Fruit fly (Drosophila melanogaster): Measurements from ENCODE around the gene CG31029.

- TF ChIP-seq Abd-B (GFP tag; optimal IDR thresholded peaks at IDR 0.05) (no peak), jim (GFP tag; optimal IDR thresholded peaks at IDR 0.05) (no peak), psq (GFP tag; optimal IDR thresholded peaks at IDR 0.05) (peak; percentile 91), Hnf4 (GFP tag; optimal IDR thresholded peaks at IDR 0.05) (peak; percentile 75), h (GFP tag; optimal IDR thresholded peaks at IDR 0.05) (peak; percentile 80), sage (GFP tag; optimal IDR thresholded peaks at IDR 0.05) (peak; percentile 59), Sp1 (GFP tag; optimal IDR thresholded peaks at IDR 0.05) (peak; percentile 61), dmrt93B (GFP tag; optimal IDR thresholded peaks at IDR 0.05) (peak; percentile 53), usp (GFP tag; optimal IDR thresholded peaks at IDR 0.05) (no peak), Hr83 (GFP tag; optimal IDR thresholded peaks at IDR 0.05; ENCODE audit: poor library complexity, severe bottlenecking) (peak; percentile 32), Myc (optimal IDR thresholded peaks at IDR 0.05) (no peak), br (GFP tag; optimal IDR thresholded peaks at IDR 0.05) (peak; percentile 70), tai (GFP tag; optimal IDR thresholded peaks at IDR 0.05) (no peak), pan (optimal IDR thresholded peaks at IDR 0.05) (no peak)
These were observed 38.8 kb upstream of the CG31029 start, which contains the start of gene Rsod for dm6 chr3R:30170671-30171667.
